Fruit fly (Drosophila melanogaster) whole organism, embryonic: ENCODE measurements around the gene CG42847.

Experiments used
- Aef1 ChIP-seq: fragments of 200-800 bp; sonication (Bioruptor generic); IDR thresholded peaks from 3 replicates; pipeline ENCODE4 v1.3.6; 2022; ENCODE audit warnings: missing biosample characterization, missing genetic modification characterization
- CG10274 ChIP-seq: fragments of 200-800 bp; sonication (Bioruptor generic); optimal IDR thresholded peaks from 3 replicates; lab custom pipeline; 2017; ENCODE audit warnings: missing biosample characterization, mild to moderate bottlenecking, missing genetic modification characterization
- CG10431 ChIP-seq: fragments of 200-800 bp; sonication (Bioruptor generic); optimal IDR thresholded peaks from 3 replicates; lab custom pipeline; 2018; ENCODE audit warnings: missing biosample characterization, mild to moderate bottlenecking, missing genetic modification characterization
- CG10543 ChIP-seq: fragments of 200-800 bp; sonication (Bioruptor generic); optimal IDR thresholded peaks from 3 replicates; lab custom pipeline; 2017; ENCODE audit warnings: missing biosample characterization, mild to moderate bottlenecking, missing genetic modification characterization, moderate library complexity
- CG12299 ChIP-seq: fragments of 200-800 bp; sonication (Bioruptor generic); optimal IDR thresholded peaks from 2 replicates; lab custom pipeline; 2018; ENCODE audit warnings: missing biosample characterization, mild to moderate bottlenecking, missing genetic modification characterization
- CG1233 ChIP-seq: fragments of 200-800 bp; sonication (Bioruptor generic); optimal IDR thresholded peaks from 4 replicates; lab custom pipeline; 2018; ENCODE audit warnings: missing biosample characterization, mild to moderate bottlenecking, missing genetic modification characterization
- CG13624 ChIP-seq: fragments of 200-800 bp; sonication (Bioruptor generic); optimal IDR thresholded peaks from 2 replicates; lab custom pipeline; 2016; ENCODE audit warnings: missing biosample characterization, missing genetic modification characterization
- CG15479 ChIP-seq: fragments of 200-800 bp; sonication (Bioruptor generic); optimal IDR thresholded peaks from 3 replicates; lab custom pipeline; 2019; ENCODE audit warnings: missing biosample characterization, mild to moderate bottlenecking, missing genetic modification characterization, moderate library complexity
- CG16813 ChIP-seq: fragments of 200-800 bp; sonication (Bioruptor generic); IDR thresholded peaks from 3 replicates; pipeline ENCODE4 v1.3.6; 2022; ENCODE audit warnings: missing biosample characterization, missing genetic modification characterization; ENCODE audit not compliant: partially characterized antibody
- CG17328 ChIP-seq: fragments of 200-800 bp; sonication (Bioruptor generic); IDR thresholded peaks from 2 replicates; pipeline ENCODE4 v1.3.6; 2022; ENCODE audit warnings: missing biosample characterization, missing genetic modification characterization
- CG17361 ChIP-seq: fragments of 200-800 bp; sonication (Bioruptor generic); IDR thresholded peaks from 3 replicates; pipeline ENCODE4 v1.3.6; 2022; ENCODE audit warnings: missing biosample characterization, missing genetic modification characterization
- CG17568 ChIP-seq: fragments of 200-800 bp; sonication (Bioruptor generic); optimal IDR thresholded peaks from 2 replicates; lab custom pipeline; 2018; ENCODE audit warnings: missing biosample characterization, mild to moderate bottlenecking, missing genetic modification characterization, moderate library complexity
- CG18476 ChIP-seq: fragments of 200-800 bp; sonication (Bioruptor generic); optimal IDR thresholded peaks from 2 replicates; lab custom pipeline; 2016; ENCODE audit warnings: missing biosample characterization, mild to moderate bottlenecking, missing genetic modification characterization
- CG31388 ChIP-seq: fragments of 200-800 bp; sonication (Bioruptor generic); optimal IDR thresholded peaks from 2 replicates; lab custom pipeline; 2016; ENCODE audit warnings: missing biosample characterization, missing genetic modification characterization
- CG32772 ChIP-seq: fragments of 200-800 bp; sonication (Bioruptor generic); IDR thresholded peaks from 2 replicates; pipeline ENCODE4 v1.3.6; 2022; ENCODE audit warnings: missing biosample characterization, missing genetic modification characterization
- CG3281 ChIP-seq: fragments of 200-800 bp; sonication (Bioruptor generic); optimal IDR thresholded peaks from 3 replicates; lab custom pipeline; 2017; ENCODE audit warnings: missing biosample characterization, mild to moderate bottlenecking, missing genetic modification characterization
- CG34376 ChIP-seq: fragments of 200-800 bp; sonication (Bioruptor generic); optimal IDR thresholded peaks from 2 replicates; lab custom pipeline; 2018; ENCODE audit warnings: missing biosample characterization, mild to moderate bottlenecking, missing genetic modification characterization
- CG4617 ChIP-seq: fragments of 200-800 bp; sonication (Bioruptor generic); optimal IDR thresholded peaks from 3 replicates; lab custom pipeline; 2016; ENCODE audit warnings: missing biosample characterization, missing genetic modification characterization, borderline replicate concordance
- CG6272 ChIP-seq: fragments of 200-800 bp; sonication (Bioruptor generic); IDR thresholded peaks from 2 replicates; pipeline ENCODE4 v1.3.6; 2022; ENCODE audit warnings: missing biosample characterization, missing genetic modification characterization
- CG6854 ChIP-seq: fragments of 200-800 bp; sonication (Bioruptor generic); optimal IDR thresholded peaks from 3 replicates; lab custom pipeline; 2017; ENCODE audit warnings: missing biosample characterization, mild to moderate bottlenecking, missing genetic modification characterization
- CG7271 ChIP-seq: fragments of 200-800 bp; sonication (Bioruptor generic); optimal IDR thresholded peaks from 2 replicates; lab custom pipeline; 2018; ENCODE audit warnings: missing biosample characterization, mild to moderate bottlenecking, missing genetic modification characterization, moderate library complexity
- CG8765 ChIP-seq: fragments of 200-800 bp; sonication (Bioruptor generic); IDR thresholded peaks from 2 replicates; pipeline ENCODE4 v1.3.6; 2022; ENCODE audit warnings: missing biosample characterization, missing genetic modification characterization
- CG8944 ChIP-seq: fragments of 200-800 bp; sonication (Bioruptor generic); optimal IDR thresholded peaks from 3 replicates; lab custom pipeline; 2016; ENCODE audit warnings: missing biosample characterization, missing genetic modification characterization
- CG9932 ChIP-seq: fragments of 200-800 bp; sonication (Bioruptor generic); IDR thresholded peaks from 2 replicates; pipeline ENCODE4 v1.3.6; 2022; ENCODE audit warnings: missing biosample characterization, missing genetic modification characterization
- Camta ChIP-seq: fragments of 200-800 bp; sonication (Bioruptor generic); optimal IDR thresholded peaks from 2 replicates; lab custom pipeline; 2016; ENCODE audit warnings: missing biosample characterization, missing genetic modification characterization
- CoRest ChIP-seq: fragments of 200-800 bp; sonication (Bioruptor generic); optimal IDR thresholded peaks from 3 replicates; lab custom pipeline; 2018; ENCODE audit warnings: missing biosample characterization, mild to moderate bottlenecking, missing genetic modification characterization, moderate library complexity
- Dfd ChIP-seq, 2 experiments: fragments of >200 bp; optimal IDR thresholded peaks; 2 replicates each; lab custom pipeline; 2017; ENCODE audit warnings: missing biosample characterization in 2 of 2, missing genetic modification characterization in 2 of 2
- Doc2 ChIP-seq: fragments of 200-800 bp; sonication (Bioruptor generic); IDR thresholded peaks from 2 replicates; pipeline ENCODE4 v1.3.6; 2022; ENCODE audit warnings: missing biosample characterization, missing genetic modification characterization
- Eip74EF ChIP-seq, 2 experiments: fragments of 200-800 bp in 1 of 2; fragments of >200 bp in 1 of 2; sonication (Bioruptor generic) in 1 of 2; optimal IDR thresholded peaks; 2 replicates each; lab custom pipeline; 2017 to 2019; ENCODE audit warnings: missing biosample characterization in 2 of 2, missing genetic modification characterization in 2 of 2, mild to moderate bottlenecking in 1 of 2, moderate library complexity in 1 of 2
- Trl ChIP-seq, 3 experiments: fragments of >200 bp in 2 of 3; fragments of 200-800 bp in 1 of 3; sonication (Bioruptor generic) in 1 of 3; optimal IDR thresholded peaks; 2 replicates in 1 of 3; 3 replicates in 2 of 3; lab custom pipeline; 2016 to 2017; ENCODE audit warnings: missing biosample characterization in 1 of 3, missing genetic modification characterization in 1 of 3
- Vsx1 ChIP-seq: fragments of 200-800 bp; sonication (Bioruptor generic); optimal IDR thresholded peaks from 2 replicates; lab custom pipeline; 2017; ENCODE audit warnings: missing biosample characterization, mild to moderate bottlenecking, missing genetic modification characterization, missing genetic modification reagents
- Xrp1 ChIP-seq: fragments of 200-800 bp; sonication (Bioruptor generic); IDR thresholded peaks from 2 replicates; pipeline ENCODE4 v1.3.6; 2022; ENCODE audit warnings: missing biosample characterization, missing genetic modification characterization
- ase ChIP-seq: fragments of 200-800 bp; sonication (Bioruptor generic); IDR thresholded peaks from 3 replicates; pipeline ENCODE4 v1.3.6; 2022; ENCODE audit warnings: missing biosample characterization, missing genetic modification characterization
- bsh ChIP-seq, 2 experiments: fragments of 200-800 bp; sonication (Bioruptor generic); optimal IDR thresholded peaks; 2 replicates each; lab custom pipeline; 2017 to 2018; ENCODE audit warnings: mild to moderate bottlenecking in 2 of 2, missing biosample characterization in 2 of 2, missing genetic modification characterization in 2 of 2, moderate library complexity in 1 of 2
- crp ChIP-seq, 2 experiments: fragments of 200-800 bp; sonication (Bioruptor generic); optimal IDR thresholded peaks; 2 replicates in 1 of 2; 3 replicates in 1 of 2; lab custom pipeline; 2017; ENCODE audit warnings: missing biosample characterization in 2 of 2, missing genetic modification characterization in 2 of 2, mild to moderate bottlenecking in 1 of 2, moderate library complexity in 1 of 2
- da ChIP-seq: fragments of 200-800 bp; sonication (Bioruptor generic); optimal IDR thresholded peaks from 2 replicates; lab custom pipeline; 2016; ENCODE audit warnings: missing biosample characterization, missing genetic modification characterization
- gcm2 ChIP-seq: fragments of 200-800 bp; sonication (Bioruptor generic); optimal IDR thresholded peaks from 2 replicates; lab custom pipeline; 2016; ENCODE audit warnings: missing biosample characterization, missing genetic modification characterization
- inv ChIP-seq: fragments of 200-800 bp; sonication (Bioruptor generic); IDR thresholded peaks from 2 replicates; pipeline ENCODE4 v1.3.6; 2022; ENCODE audit warnings: missing biosample characterization, missing genetic modification characterization; ENCODE audit not compliant: partially characterized antibody
- klu ChIP-seq: fragments of 200-800 bp; sonication (Bioruptor generic); IDR thresholded peaks from 2 replicates; pipeline ENCODE4 v1.3.6; 2022; ENCODE audit warnings: missing biosample characterization, missing genetic modification characterization
- lab ChIP-seq: fragments of 200-800 bp; sonication (Bioruptor generic); optimal IDR thresholded peaks from 3 replicates; lab custom pipeline; 2017; ENCODE audit warnings: missing biosample characterization, missing genetic modification characterization, mild to moderate bottlenecking, moderate library complexity, missing genetic modification reagents
- mam ChIP-seq: fragments of 200-800 bp; sonication (Bioruptor generic); optimal IDR thresholded peaks from 3 replicates; lab custom pipeline; 2016; ENCODE audit warnings: missing biosample characterization, missing genetic modification characterization
- mld ChIP-seq: fragments of 200-800 bp; sonication (Bioruptor generic); IDR thresholded peaks from 3 replicates; pipeline ENCODE4 v1.3.6; 2022; ENCODE audit warnings: missing biosample characterization, missing genetic modification characterization; ENCODE audit not compliant: partially characterized antibody
- odd ChIP-seq: fragments of 200-800 bp; sonication (Bioruptor generic); optimal IDR thresholded peaks from 2 replicates; lab custom pipeline; 2017; ENCODE audit warnings: missing biosample characterization, mild to moderate bottlenecking, missing genetic modification characterization
- shn ChIP-seq: fragments of 200-800 bp; sonication (Bioruptor generic); optimal IDR thresholded peaks from 3 replicates; lab custom pipeline; 2016; ENCODE audit warnings: missing biosample characterization, missing genetic modification characterization
- slbo ChIP-seq: fragments of 200-800 bp; sonication (Bioruptor generic); IDR thresholded peaks from 2 replicates; pipeline ENCODE4 v1.3.6; 2022; ENCODE audit warnings: missing biosample characterization, missing genetic modification characterization
- stc ChIP-seq: fragments of 200-800 bp; sonication (Bioruptor generic); IDR thresholded peaks from 2 replicates; pipeline ENCODE4 v1.3.6; 2022; ENCODE audit warnings: missing biosample characterization, missing genetic modification characterization
- tin ChIP-seq: fragments of 200-800 bp; sonication (Bioruptor generic); optimal IDR thresholded peaks from 3 replicates; lab custom pipeline; 2016; ENCODE audit warnings: missing biosample characterization, missing genetic modification characterization
- wek ChIP-seq: fragments of 200-800 bp; sonication (Bioruptor generic); optimal IDR thresholded peaks from 3 replicates; lab custom pipeline; 2018; ENCODE audit warnings: missing biosample characterization, mild to moderate bottlenecking, missing genetic modification characterization, moderate library complexity

The CG42847 gene

dm6 chr2L:9430992-9431602, 3.4 kb downstream of the CG42847 start, which contains the start of the genes FucTB and scat (continued):
- peak; percentile 50 for TF ChIP-seq CG15479
- TF ChIP-seq slbo (GFP tag; lab: Robert Waterston, UW), result peak; percentile 96
- peak; percentile 78 for TF ChIP-seq odd (GFP tag; lab: Kevin White, UChicago)
- TF ChIP-seq shn (GFP tag; lab: Kevin White, UChicago), result peak; percentile 54
- TF ChIP-seq tin (GFP tag; lab: Kevin White, UChicago), result peak; percentile 92
- TF ChIP-seq klu, result peak; percentile 91
- peak; percentile 71 for TF ChIP-seq CG12299 (tag; lab: Kevin White, UChicago)
- peak; percentile 98 for TF ChIP-seq CG17361 (GFP tag; lab: Robert Waterston, UW)
- peak; percentile 31 to 90 for TF ChIP-seq crp (GFP tag; optimal IDR thresholded peaks at IDR 0.05; lab: Kevin White, UChicago)
- peak; percentile 69 for TF ChIP-seq CG31388 (GFP tag; lab: Kevin White, UChicago)
- peak; percentile 94 for TF ChIP-seq CG32772 (GFP tag; lab: Robert Waterston, UW)
- peak; percentile 54; the same call in 1 of the 2 replicates for TF ChIP-seq inv (GFP tag; lab: Robert Waterston, UW)
- TF ChIP-seq CG34376 (GFP tag; lab: Kevin White, UChicago), result peak; percentile 39
- TF ChIP-seq bsh (GFP tag; optimal IDR thresholded peaks at IDR 0.05; lab: Kevin White, UChicago), result peak; percentile 27 to 85
- TF ChIP-seq Dfd (GFP tag; optimal IDR thresholded peaks at IDR 0.05; lab: Kevin White, UChicago), result no peak
- TF ChIP-seq Eip74EF (GFP tag; optimal IDR thresholded peaks at IDR 0.05; lab: Kevin White, UChicago), result no peak
- TF ChIP-seq CG17568 (GFP tag; lab: Kevin White, UChicago), result peak; percentile 10
- peak; percentile 83 for TF ChIP-seq CG4617 (GFP tag; lab: Kevin White, UChicago)
- peak; percentile 60 for TF ChIP-seq CG8944 (GFP tag; lab: Kevin White, UChicago)
- TF ChIP-seq CG6272 (GFP tag; lab: Robert Waterston, UW), result peak; percentile 94
- TF ChIP-seq CG18476 (GFP tag; lab: Kevin White, UChicago), result peak; percentile 82
- peak; percentile 96 for TF ChIP-seq Xrp1
- TF ChIP-seq CG8765 (GFP tag; lab: Robert Waterston, UW), result peak; percentile 90
- peak; percentile 86 for TF ChIP-seq CG17328 (GFP tag; lab: Robert Waterston, UW)
- peak; percentile 97 for TF ChIP-seq CG9932 (GFP tag; lab: Robert Waterston, UW)
- TF ChIP-seq CG16813 (GFP tag; lab: Robert Waterston, UW), result peak; percentile 48; the same call in 1 of the 3 replicates
- TF ChIP-seq Trl (optimal IDR thresholded peaks at IDR 0.05; lab: Kevin White, UChicago), result no peak
- TF ChIP-seq Trl (GFP tag; optimal IDR thresholded peaks at IDR 0.05; lab: Kevin White, UChicago), result peak; percentile 60
- peak; percentile 69 for TF ChIP-seq CG10274 (GFP tag; lab: Kevin White, UChicago)
- peak; percentile 31 for TF ChIP-seq CG13624
- peak; percentile 89 for TF ChIP-seq lab (GFP tag; lab: Kevin White, UChicago)
- TF ChIP-seq mam, result peak; percentile 62
- peak; percentile 53 for TF ChIP-seq CG6854 (GFP tag; lab: Kevin White, UChicago)
- peak; percentile 88 for TF ChIP-seq CG3281 (GFP tag; lab: Kevin White, UChicago)
- peak; percentile 70 for TF ChIP-seq Vsx1
- TF ChIP-seq Doc2 (GFP tag; lab: Robert Waterston, UW), result peak; percentile 63
- TF ChIP-seq CoRest (tag; lab: Kevin White, UChicago), result peak; percentile 98
- peak; percentile 88 for TF ChIP-seq CG7271 (tag; lab: Kevin White, UChicago)
- TF ChIP-seq wek (GFP tag; lab: Kevin White, UChicago), result no peak
- no peak for TF ChIP-seq gcm2 (GFP tag; lab: Kevin White, UChicago)
- peak; percentile 93 for TF ChIP-seq CG10543 (GFP tag; lab: Kevin White, UChicago)
- no peak for TF ChIP-seq da (GFP tag; lab: Kevin White, UChicago)
- peak; percentile 87 for TF ChIP-seq stc (GFP tag; lab: Robert Waterston, UW)
- TF ChIP-seq CG10431, result peak; percentile 65
- peak; percentile 94 for TF ChIP-seq Aef1 (GFP tag; lab: Robert Waterston, UW)
- no peak for TF ChIP-seq mld (GFP tag; lab: Robert Waterston, UW)
- peak; percentile 82 for TF ChIP-seq ase (GFP tag; lab: Robert Waterston, UW)
- TF ChIP-seq Camta (GFP tag; lab: Kevin White, UChicago), result peak; percentile 22
- peak; percentile 84 for TF ChIP-seq CG1233
